Worm (Caenorhabditis elegans) whole organism, dauer: ENCODE measurements around the gene sdz-33.

Source experiments
- unc-62 ChIP-seq: sonication (generic microtip); optimal IDR thresholded peaks from 2 replicates; lab custom pipeline; 2017; ENCODE audit warnings: missing biosample characterization, missing genetic modification reagents, missing genetic modification characterization

The sdz-33 gene

ce11 chrIII:11935032-11935947 lies 28.0 kb downstream of the sdz-33 start:
- no peak for TF ChIP-seq unc-62 (GFP tag; lab: Kevin White, UChicago)

ce11 chrIII:11935948-11936280 lies 28.6 kb downstream of the sdz-33 start:
- TF ChIP-seq unc-62 (GFP tag; lab: Kevin White, UChicago): no peak

- TF ChIP-seq unc-62 (GFP tag; lab: Kevin White, UChicago): no peak
Measured at ce11 chrIII:11936668-11937276, 29.5 kb downstream of the sdz-33 start.

- TF ChIP-seq unc-62 (GFP tag; lab: Kevin White, UChicago): no peak
Measured at ce11 chrIII:11937911-11938310, 30.6 kb downstream of the sdz-33 start.

ce11 chrIII:11938525-11938924 lies 31.2 kb downstream of the sdz-33 start:
- no peak for TF ChIP-seq unc-62 (GFP tag; lab: Kevin White, UChicago)

ce11 chrIII:11942664-11943063 lies 35.4 kb downstream of the sdz-33 start:
- TF ChIP-seq unc-62 (GFP tag; lab: Kevin White, UChicago): no peak

- TF ChIP-seq unc-62 (GFP tag; lab: Kevin White, UChicago): no peak
Measured at ce11 chrIII:11946062-11946749, 38.9 kb downstream of the sdz-33 start.

- TF ChIP-seq unc-62 (GFP tag; lab: Kevin White, UChicago): no peak
Measured at ce11 chrIII:11946973-11947372, 39.7 kb downstream of the sdz-33 start, which contains the start of gene Y56A3A.7. Gene Y56A3A.7 (minus strand): TSS chrIII:11947019.

- no peak for TF ChIP-seq unc-62 (GFP tag; lab: Kevin White, UChicago)
Measured at ce11 chrIII:11947527-11947926, 40.2 kb downstream of the sdz-33 start.

ce11 chrIII:11948437-11948836 lies 41.2 kb downstream of the sdz-33 start:
- TF ChIP-seq unc-62 (GFP tag; lab: Kevin White, UChicago): no peak

ce11 chrIII:11949276-11949879 lies 42.1 kb downstream of the sdz-33 start:
- no peak for TF ChIP-seq unc-62 (GFP tag; lab: Kevin White, UChicago)

- TF ChIP-seq unc-62 (GFP tag; lab: Kevin White, UChicago): no peak
Measured at ce11 chrIII:11951111-11951510, 43.8 kb downstream of the sdz-33 start.

- no peak for TF ChIP-seq unc-62 (GFP tag; lab: Kevin White, UChicago)
Measured at ce11 chrIII:11954150-11954549, 46.9 kb downstream of the sdz-33 start.
